Worm (Caenorhabditis elegans) whole organism, midembryonic: Measurements from ENCODE around the gene F13C5.3.

Experiments
- T22C8.4 ChIP-seq: fragments of 200-800 bp; sonication (Bioruptor generic); IDR thresholded peaks from 2 replicates; pipeline ENCODE4 v1.3.6; 2022; ENCODE audit warnings: missing genetic modification characterization, missing compliant biosample characterization
- cog-1 ChIP-seq: sonication (generic microtip); optimal IDR thresholded peaks from 2 replicates; lab custom pipeline; 2016; ENCODE audit warnings: missing genetic modification characterization, missing compliant biosample characterization
- flt-1 ChIP-seq: fragments of 200-800 bp; sonication (Bioruptor generic); IDR thresholded peaks from 2 replicates; pipeline ENCODE4 v1.3.6; 2022; ENCODE audit warnings: missing genetic modification characterization, missing compliant biosample characterization
- klf-2 ChIP-seq: fragments of 200-800 bp; sonication (Bioruptor generic); conservative IDR thresholded peaks from 2 replicates; pipeline ENCODE4 v1.3.6; 2022; ENCODE audit warnings: missing genetic modification reagents, missing genetic modification characterization, missing compliant biosample characterization
- med-1 ChIP-seq: sonication (generic microtip); optimal IDR thresholded peaks from 2 replicates; lab custom pipeline; 2017; ENCODE audit warnings: missing genetic modification characterization, mild to moderate bottlenecking, missing compliant biosample characterization, antibody characterized with exemption, missing genetic modification reagents; ENCODE audit not compliant: insufficient read depth
- ref-1 ChIP-seq: fragments of 200-800 bp; sonication (Bioruptor generic); conservative IDR thresholded peaks from 2 replicates; pipeline ENCODE4 v1.3.6; 2022; ENCODE audit warnings: missing genetic modification reagents, missing genetic modification characterization, missing compliant biosample characterization
- tab-1 ChIP-seq: fragments of 200-800 bp; sonication (Bioruptor generic); IDR thresholded peaks from 2 replicates; pipeline ENCODE4 v1.3.6; 2022; ENCODE audit warnings: missing genetic modification characterization, missing compliant biosample characterization
- ztf-23 ChIP-seq: fragments of 200-800 bp; sonication (Bioruptor generic); IDR thresholded peaks from 2 replicates; pipeline ENCODE4 v1.3.6; 2022; ENCODE audit warnings: missing genetic modification reagents, missing genetic modification characterization, missing compliant biosample characterization
- ztf-29 ChIP-seq: fragments of 200-800 bp; sonication (Bioruptor generic); IDR thresholded peaks from 2 replicates; pipeline ENCODE4 v1.3.6; 2022; ENCODE audit warnings: missing genetic modification reagents, missing genetic modification characterization, missing compliant biosample characterization

Gene F13C5.3

DNA sequence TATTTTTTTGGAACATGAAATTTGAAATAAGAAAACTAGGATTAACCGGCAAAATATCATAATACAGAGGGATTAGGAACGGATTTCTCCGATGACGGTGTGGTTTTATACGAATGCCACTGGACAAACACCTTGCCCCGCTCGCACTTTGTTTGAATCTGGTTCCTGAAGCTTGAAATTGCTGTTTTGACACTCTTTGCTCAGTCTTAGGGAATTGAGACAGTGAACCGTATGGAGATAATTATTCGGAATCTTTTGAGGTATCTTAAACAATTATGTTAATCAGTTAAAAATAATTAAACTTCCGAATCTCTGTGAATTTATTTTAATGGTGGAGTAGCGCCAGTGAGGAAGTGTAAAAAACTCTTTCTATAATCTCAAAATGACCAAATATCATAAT, at the start of gene F13C5.3:
Gene F13C5.3 (minus strand): TSS at position 101 of the 400 bp plus-strand sequence.
- TF ChIP-seq cog-1 (tag; lab: Kevin White, UChicago) (no peak), ref-1 (GFP tag; lab: Robert Waterston, UW) (no peak), ztf-23 (GFP tag; lab: Robert Waterston, UW) (no peak), klf-2 (GFP tag; lab: Robert Waterston, UW) (no peak), med-1 (GFP tag; lab: Kevin White, UChicago) (no peak), tab-1 (GFP tag; lab: Robert Waterston, UW) (no peak), flt-1 (GFP tag; lab: Robert Waterston, UW) (no peak), ztf-29 (no peak), T22C8.4 (GFP tag; lab: Robert Waterston, UW) (no peak)

DNA sequence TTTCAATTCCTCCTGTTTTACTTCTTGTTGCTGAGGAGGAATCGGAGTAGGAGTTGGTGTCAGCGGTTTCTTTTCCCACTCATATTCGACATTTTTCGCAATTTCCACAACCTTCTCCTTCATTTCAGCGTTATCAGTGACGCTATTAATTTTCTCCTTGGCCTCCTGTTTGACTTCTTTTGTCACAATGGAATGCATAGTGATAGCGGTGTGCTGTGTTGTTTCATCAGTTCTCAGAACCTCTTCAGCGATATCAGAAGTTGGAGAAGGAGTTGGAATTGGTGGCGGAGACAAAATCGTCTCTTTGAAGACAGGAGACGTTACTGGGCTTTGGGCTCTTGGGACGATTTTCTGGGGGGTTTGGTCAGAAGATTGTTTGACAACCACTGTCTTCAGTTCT, 47.1 kb upstream of the F13C5.3 start:
- TF ChIP-seq flt-1 (GFP tag; lab: Robert Waterston, UW) (no peak), T22C8.4 (GFP tag; lab: Robert Waterston, UW) (no peak), cog-1 (tag; lab: Kevin White, UChicago) (no peak), med-1 (GFP tag; lab: Kevin White, UChicago) (no peak), klf-2 (GFP tag; lab: Robert Waterston, UW) (no peak), ztf-29 (no peak), ztf-23 (GFP tag; lab: Robert Waterston, UW) (no peak), ref-1 (GFP tag; lab: Robert Waterston, UW) (no peak), tab-1 (GFP tag; lab: Robert Waterston, UW) (no peak)

DNA sequence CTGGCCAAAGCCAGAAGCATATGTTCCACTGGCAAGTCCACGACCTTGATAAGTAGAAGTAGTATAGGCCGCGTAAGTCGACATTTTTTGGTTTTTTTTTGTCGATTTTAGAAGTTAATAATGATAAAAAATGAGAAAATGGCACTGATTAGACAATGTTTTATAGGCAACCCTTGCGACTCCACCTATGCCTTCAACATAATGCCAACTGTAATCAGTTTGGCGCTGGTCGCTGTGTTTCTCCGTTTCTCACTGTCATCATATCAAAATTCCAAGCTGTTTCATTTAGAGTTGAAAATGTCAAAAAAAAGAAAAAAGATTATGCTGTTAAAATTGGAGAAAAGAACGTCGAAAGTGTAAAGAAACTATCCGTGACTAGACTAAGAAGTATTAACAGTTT, 46.2 kb upstream of the F13C5.3 start:
- TF ChIP-seq med-1 (GFP tag; lab: Kevin White, UChicago) (no peak), ztf-23 (GFP tag; lab: Robert Waterston, UW) (no peak), tab-1 (GFP tag; lab: Robert Waterston, UW) (no peak), klf-2 (GFP tag; lab: Robert Waterston, UW) (no peak), flt-1 (GFP tag; lab: Robert Waterston, UW) (no peak), cog-1 (tag; lab: Kevin White, UChicago) (no peak), T22C8.4 (GFP tag; lab: Robert Waterston, UW) (no peak), ref-1 (GFP tag; lab: Robert Waterston, UW) (no peak), ztf-29 (no peak)

DNA sequence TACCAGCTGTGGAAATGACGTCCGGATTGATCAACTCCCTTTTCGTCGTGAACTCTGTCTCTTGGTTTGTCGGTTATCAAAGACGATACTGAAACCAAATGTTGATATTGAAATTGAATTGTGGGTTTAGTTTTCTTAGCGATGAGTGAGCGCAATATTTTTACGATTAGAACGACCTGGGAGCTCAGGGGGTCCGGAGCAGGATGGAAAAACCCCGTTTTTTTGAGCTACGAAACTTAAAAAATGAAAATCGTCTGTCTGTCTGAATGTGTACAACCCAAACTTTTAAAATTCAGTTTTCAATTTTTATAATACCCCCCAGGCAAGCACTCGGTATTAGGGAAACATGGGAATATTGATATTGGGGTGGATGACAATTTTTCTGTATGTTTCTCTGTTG, 43.4 kb upstream of the F13C5.3 start:
- TF ChIP-seq ref-1 (GFP tag; lab: Robert Waterston, UW), result no peak
- TF ChIP-seq klf-2 (GFP tag; lab: Robert Waterston, UW), result no peak
- TF ChIP-seq ztf-23 (GFP tag; lab: Robert Waterston, UW), result no peak
- no peak for TF ChIP-seq flt-1 (GFP tag; lab: Robert Waterston, UW)
- TF ChIP-seq tab-1 (GFP tag; lab: Robert Waterston, UW), result no peak
- TF ChIP-seq cog-1 (tag; lab: Kevin White, UChicago), result no peak
- no peak for TF ChIP-seq T22C8.4 (GFP tag; lab: Robert Waterston, UW)
- TF ChIP-seq med-1 (GFP tag; lab: Kevin White, UChicago), result no peak
- TF ChIP-seq ztf-29, result no peak

DNA sequence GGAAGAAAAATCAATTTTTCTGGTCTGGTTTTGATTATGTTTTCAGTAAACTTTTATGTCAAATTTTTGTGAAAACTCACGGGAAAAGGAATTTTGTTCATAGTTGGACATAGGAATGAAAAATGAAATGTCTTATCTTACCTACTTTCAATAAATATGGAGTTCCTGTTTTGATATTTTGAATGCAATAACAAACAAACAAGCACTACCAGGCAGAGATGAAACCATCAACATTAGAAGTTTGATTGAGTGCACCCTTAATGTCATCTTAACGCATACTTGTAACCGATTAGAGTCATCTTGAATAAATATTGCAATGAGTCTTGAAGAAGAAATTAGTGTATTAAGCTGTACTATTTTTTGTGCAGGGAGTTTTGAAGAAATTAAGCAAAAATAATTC, 42.1 kb upstream of the F13C5.3 start, which contains the start of gene M6.11:
Gene M6.11 (minus strand): TSS at position 101 of the 400 bp plus-strand sequence.
- TF ChIP-seq flt-1 (GFP tag; lab: Robert Waterston, UW) (no peak), klf-2 (GFP tag; lab: Robert Waterston, UW) (no peak), ref-1 (GFP tag; lab: Robert Waterston, UW) (no peak), med-1 (GFP tag; lab: Kevin White, UChicago) (no peak), ztf-23 (GFP tag; lab: Robert Waterston, UW) (no peak), ztf-29 (no peak), T22C8.4 (GFP tag; lab: Robert Waterston, UW) (no peak), tab-1 (GFP tag; lab: Robert Waterston, UW) (no peak), cog-1 (tag; lab: Kevin White, UChicago) (no peak)

DNA sequence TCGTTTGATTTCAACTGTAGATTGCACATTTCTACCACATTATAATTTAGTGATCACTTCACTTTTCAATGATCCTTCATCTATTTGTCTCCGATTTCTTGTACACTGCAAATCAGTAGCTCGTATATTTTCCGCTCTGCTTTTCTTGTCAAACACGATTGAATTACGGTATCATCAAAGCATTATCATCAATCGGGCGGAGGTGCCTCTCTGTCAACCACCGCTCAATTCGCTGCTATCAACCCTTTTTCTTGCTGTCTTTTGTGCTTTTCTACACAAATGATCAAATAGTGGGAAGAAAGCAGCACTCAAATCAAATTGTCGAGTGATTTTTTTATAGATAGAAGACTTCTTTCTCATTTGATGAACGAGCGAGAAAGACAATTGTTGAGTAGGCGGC, 38.2 kb upstream of the F13C5.3 start:
- TF ChIP-seq flt-1 (GFP tag; lab: Robert Waterston, UW) (no peak), tab-1 (GFP tag; lab: Robert Waterston, UW) (no peak), klf-2 (GFP tag; lab: Robert Waterston, UW) (no peak), cog-1 (tag; lab: Kevin White, UChicago) (no peak), ztf-29 (no peak), T22C8.4 (GFP tag; lab: Robert Waterston, UW) (no peak), ref-1 (GFP tag; lab: Robert Waterston, UW) (no peak), med-1 (GFP tag; lab: Kevin White, UChicago) (no peak), ztf-23 (GFP tag; lab: Robert Waterston, UW) (no peak)

DNA sequence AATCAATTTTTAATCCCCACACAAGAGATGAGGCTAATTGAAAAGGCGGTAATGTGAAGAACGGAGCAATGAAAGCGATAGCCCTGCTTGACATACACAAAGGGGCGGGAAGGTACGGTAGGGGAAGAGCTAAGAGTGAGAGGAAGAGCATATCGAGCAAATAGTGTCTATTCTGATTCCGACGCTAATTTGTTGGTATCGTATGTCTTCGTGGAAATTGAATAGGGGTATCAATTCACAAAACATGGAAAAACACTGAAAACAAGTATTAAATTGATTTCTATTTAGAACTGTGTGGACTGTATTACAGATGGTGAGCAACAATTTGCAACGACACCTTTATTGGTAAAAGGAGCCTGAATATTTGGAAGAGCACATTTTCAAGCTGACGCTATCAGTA, 37.5 kb upstream of the F13C5.3 start, which contains the start of gene pha-2:
Gene pha-2 (minus strand): TSS at position 101 of the 400 bp plus-strand sequence.
- no peak for TF ChIP-seq ref-1 (GFP tag; lab: Robert Waterston, UW)
- no peak for TF ChIP-seq klf-2 (GFP tag; lab: Robert Waterston, UW)
- TF ChIP-seq tab-1 (GFP tag; lab: Robert Waterston, UW), result no peak
- no peak for TF ChIP-seq ztf-23 (GFP tag; lab: Robert Waterston, UW)
- no peak for TF ChIP-seq T22C8.4 (GFP tag; lab: Robert Waterston, UW)
- TF ChIP-seq med-1 (GFP tag; lab: Kevin White, UChicago), result no peak
- TF ChIP-seq cog-1 (tag; lab: Kevin White, UChicago), result no peak
- no peak for TF ChIP-seq ztf-29
- no peak for TF ChIP-seq flt-1 (GFP tag; lab: Robert Waterston, UW)

DNA sequence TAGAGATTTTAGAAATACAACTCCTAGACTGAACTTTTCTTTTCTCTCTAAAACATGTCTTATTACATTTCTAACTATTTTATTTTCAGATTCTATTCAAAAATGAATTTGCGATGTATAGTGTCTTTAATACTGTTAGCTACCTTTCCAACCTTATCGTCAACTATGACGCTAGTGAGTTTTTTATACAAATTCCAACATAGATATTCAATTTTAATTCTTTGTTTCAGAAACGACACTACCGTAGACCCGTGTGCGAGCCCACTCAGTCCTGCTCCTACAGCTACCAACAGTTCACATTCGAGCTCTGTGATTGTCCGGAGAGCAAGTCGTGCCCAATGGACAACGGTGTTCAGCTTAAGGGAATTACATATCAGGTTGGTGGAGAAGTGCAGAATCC, 29.8 kb upstream of the F13C5.3 start, which contains the start of gene M6.4:
Gene M6.4 (plus strand): TSS at position 55 of the 400 bp plus-strand sequence.
- TF ChIP-seq cog-1 (tag; lab: Kevin White, UChicago) (no peak), ztf-23 (GFP tag; lab: Robert Waterston, UW) (no peak), klf-2 (GFP tag; lab: Robert Waterston, UW) (no peak), ztf-29 (no peak)

DNA sequence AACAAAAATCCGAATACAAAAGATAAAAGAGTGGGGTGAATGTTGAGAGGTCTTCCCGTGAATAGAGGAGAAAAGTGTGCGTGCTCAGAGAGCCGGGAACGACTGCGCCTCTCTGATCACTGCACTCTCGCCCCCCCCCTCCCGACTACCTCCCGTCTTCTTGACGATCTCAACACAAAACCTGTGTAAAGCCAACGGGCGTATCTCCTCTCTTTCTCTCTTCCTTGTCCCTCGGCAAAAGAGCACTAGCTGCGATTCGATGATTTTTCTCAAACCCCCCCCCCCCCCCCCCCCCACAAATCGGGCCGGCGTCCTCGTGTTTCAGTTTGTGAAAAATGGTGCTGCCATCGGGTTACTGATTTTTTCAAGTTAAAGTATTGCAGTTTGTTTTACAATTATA, 22.3 kb upstream of the F13C5.3 start:
- no peak for TF ChIP-seq ztf-23 (GFP tag; lab: Robert Waterston, UW)
- TF ChIP-seq T22C8.4 (GFP tag; lab: Robert Waterston, UW), result no peak
- no peak for TF ChIP-seq cog-1 (tag; lab: Kevin White, UChicago)
- no peak for TF ChIP-seq ref-1 (GFP tag; lab: Robert Waterston, UW)
- no peak for TF ChIP-seq flt-1 (GFP tag; lab: Robert Waterston, UW)
- no peak for TF ChIP-seq ztf-29
- TF ChIP-seq tab-1 (GFP tag; lab: Robert Waterston, UW), result no peak
- TF ChIP-seq med-1 (GFP tag; lab: Kevin White, UChicago), result no peak
- no peak for TF ChIP-seq klf-2 (GFP tag; lab: Robert Waterston, UW)
